Fruit fly (Drosophila melanogaster): ENCODE results near the gene CG9427.
A peak's percentile ranks its signal among the peaks of the same experiment; 100 is the strongest.

Gene CG9427

dm6 chr3R:9590952-9591532, 35.7 kb downstream of the CG9427 start, which contains the start of the genes bocks and CG8312 (continued):
- TF ChIP-seq eve (GFP tag; optimal IDR thresholded peaks at IDR 0.05) = no peak
- TF ChIP-seq CG6683 (GFP tag; optimal IDR thresholded peaks at IDR 0.05) = no peak
- TF ChIP-seq vfl (GFP tag; optimal IDR thresholded peaks at IDR 0.05) = no peak
- no peak for TF ChIP-seq Opbp (GFP tag; IDR thresholded peaks at IDR 0.05; ENCODE audit: partially characterized antibody)
- no peak for TF ChIP-seq sim (GFP tag; IDR thresholded peaks at IDR 0.05)
- peak; percentile 28 to 55 for TF ChIP-seq chif (GFP tag; optimal IDR thresholded peaks at IDR 0.05)
- no peak for TF ChIP-seq gcm (GFP tag; optimal IDR thresholded peaks at IDR 0.05)
- no peak for TF ChIP-seq Hmx (GFP tag; optimal IDR thresholded peaks at IDR 0.05)
- peak; percentile 85 for TF ChIP-seq Atf3 (GFP tag; optimal IDR thresholded peaks at IDR 0.05)
- peak; percentile 12 for TF ChIP-seq CG8089 (GFP tag; optimal IDR thresholded peaks at IDR 0.05)
- TF ChIP-seq CG4707 (GFP tag; optimal IDR thresholded peaks at IDR 0.05) = no peak
- TF ChIP-seq CG4404 (GFP tag; IDR thresholded peaks at IDR 0.05) = no peak
- TF ChIP-seq Hand (GFP tag; optimal IDR thresholded peaks at IDR 0.05) = no peak
- no peak for TF ChIP-seq esg (GFP tag; conservative IDR thresholded peaks at IDR 0.05)
- TF ChIP-seq CG13624 (GFP tag; optimal IDR thresholded peaks at IDR 0.05) = peak; percentile 79
- no peak for TF ChIP-seq D19B (GFP tag; optimal IDR thresholded peaks at IDR 0.05)
- TF ChIP-seq pho (GFP tag; optimal IDR thresholded peaks at IDR 0.05) = peak; percentile 65
- no peak for TF ChIP-seq Dfd (GFP tag; optimal IDR thresholded peaks at IDR 0.05)
- TF ChIP-seq CG2678 (tag; optimal IDR thresholded peaks at IDR 0.05) = peak; percentile 22
- no peak for TF ChIP-seq zf30C (GFP tag; optimal IDR thresholded peaks at IDR 0.05)
- TF ChIP-seq CG11456 (GFP tag; IDR thresholded peaks at IDR 0.05) = no peak
- no peak for TF ChIP-seq sob (GFP tag; IDR thresholded peaks at IDR 0.05)
- peak; percentile 80 for TF ChIP-seq ERR (GFP tag; optimal IDR thresholded peaks at IDR 0.05)
- TF ChIP-seq yki (optimal IDR thresholded peaks at IDR 0.05) = no peak
- TF ChIP-seq row (GFP tag; IDR thresholded peaks at IDR 0.05) = no peak
- TF ChIP-seq Bdp1 (GFP tag; optimal IDR thresholded peaks at IDR 0.05) = peak; percentile 26
- no peak for TF ChIP-seq CG9932 (GFP tag; IDR thresholded peaks at IDR 0.05)
- peak; percentile 57 for TF ChIP-seq pum (GFP tag; optimal IDR thresholded peaks at IDR 0.05)
- no peak for TF ChIP-seq E2f2 (GFP tag; IDR thresholded peaks at IDR 0.05)
- peak; percentile 96 for TF ChIP-seq BEAF-32 (GFP tag; optimal IDR thresholded peaks at IDR 0.05)
- no peak for TF ChIP-seq CG17361 (GFP tag; IDR thresholded peaks at IDR 0.05)
- no peak for TF ChIP-seq Dref (GFP tag; IDR thresholded peaks at IDR 0.05)
- TF ChIP-seq CG32772 (GFP tag; IDR thresholded peaks at IDR 0.05) = no peak
- TF ChIP-seq CG33557 (GFP tag; optimal IDR thresholded peaks at IDR 0.05) = no peak
- TF ChIP-seq CG3163 (GFP tag; optimal IDR thresholded peaks at IDR 0.05) = peak; percentile 47
- TF ChIP-seq CG12769 (tag; optimal IDR thresholded peaks at IDR 0.05) = peak; percentile 51
- peak; percentile 21 for TF ChIP-seq CG11398 (GFP tag; optimal IDR thresholded peaks at IDR 0.05)
- TF ChIP-seq gsb-n (tag; optimal IDR thresholded peaks at IDR 0.05) = peak; percentile 66
- no peak for TF ChIP-seq CG4730 (GFP tag; IDR thresholded peaks at IDR 0.05)
- peak; percentile 23 for TF ChIP-seq cwo (GFP tag; optimal IDR thresholded peaks at IDR 0.05)
- no peak for TF ChIP-seq Oaz (GFP tag; IDR thresholded peaks at IDR 0.05)
- TF ChIP-seq chinmo (GFP tag; IDR thresholded peaks at IDR 0.05; ENCODE audit: partially characterized antibody) = no peak
- no peak for TF ChIP-seq tap (tag; optimal IDR thresholded peaks at IDR 0.05)
- peak; percentile 72 for TF ChIP-seq HLH54F (GFP tag; optimal IDR thresholded peaks at IDR 0.05)
- no peak for TF ChIP-seq salm (tag; optimal IDR thresholded peaks at IDR 0.05)
- TF ChIP-seq CG8281 (tag; optimal IDR thresholded peaks at IDR 0.05) = no peak
- no peak for TF ChIP-seq pros (GFP tag; optimal IDR thresholded peaks at IDR 0.05)
- TF ChIP-seq nmo (GFP tag; optimal IDR thresholded peaks at IDR 0.05) = peak; percentile 79
- no peak for TF ChIP-seq ssp (GFP tag; IDR thresholded peaks at IDR 0.05)
- no peak for TF ChIP-seq rib (GFP tag; IDR thresholded peaks at IDR 0.05)

Measured in whole organism, embryonic.